Fruit fly (Drosophila melanogaster) whole organism, embryonic: Measurements from ENCODE around the gene ebd1.

Experiments used
- Ada2b ChIP-seq: fragments of 200-800 bp; sonication (Bioruptor generic); IDR thresholded peaks from 2 replicates; pipeline ENCODE4 v1.3.6; 2022; ENCODE audit warnings: missing biosample characterization, missing genetic modification characterization
- Adf1 ChIP-seq: fragments of 200-800 bp; sonication (Bioruptor generic); IDR thresholded peaks from 2 replicates; pipeline ENCODE4 v1.3.6; 2022; ENCODE audit warnings: missing biosample characterization, missing genetic modification characterization
- CG1024 ChIP-seq: fragments of 200-800 bp; sonication (Bioruptor generic); IDR thresholded peaks from 2 replicates; pipeline ENCODE4 v1.3.6; 2022; ENCODE audit warnings: missing biosample characterization, missing genetic modification characterization
- CG10321 ChIP-seq: fragments of 200-800 bp; sonication (Bioruptor generic); IDR thresholded peaks from 2 replicates; pipeline ENCODE4 v1.3.6; 2022; ENCODE audit warnings: missing biosample characterization, missing genetic modification characterization
- CG11093 ChIP-seq: fragments of 200-800 bp; sonication (Bioruptor generic); IDR thresholded peaks from 3 replicates; pipeline ENCODE4 v1.3.6; 2022; ENCODE audit warnings: missing biosample characterization, missing genetic modification characterization
- CG11696 ChIP-seq: fragments of 200-800 bp; sonication (Bioruptor generic); IDR thresholded peaks from 2 replicates; pipeline ENCODE4 v1.3.6; 2022; ENCODE audit warnings: missing biosample characterization, missing genetic modification characterization
- CG12942 ChIP-seq: fragments of 200-800 bp; sonication (Bioruptor generic); optimal IDR thresholded peaks from 3 replicates; lab custom pipeline; 2016; ENCODE audit warnings: missing biosample characterization, missing genetic modification characterization
- CG14050 ChIP-seq: fragments of 200-800 bp; sonication (Bioruptor generic); IDR thresholded peaks from 3 replicates; pipeline ENCODE4 v1.3.6; 2022; ENCODE audit warnings: missing biosample characterization, missing genetic modification characterization
- CG14860 ChIP-seq: fragments of 200-800 bp; sonication (Bioruptor generic); IDR thresholded peaks from 3 replicates; pipeline ENCODE4 v1.3.6; 2022; ENCODE audit warnings: missing biosample characterization, missing genetic modification characterization; ENCODE audit not compliant: partially characterized antibody
- CG15479 ChIP-seq: fragments of 200-800 bp; sonication (Bioruptor generic); optimal IDR thresholded peaks from 3 replicates; lab custom pipeline; 2019; ENCODE audit warnings: missing biosample characterization, mild to moderate bottlenecking, missing genetic modification characterization, moderate library complexity
- CG1602 ChIP-seq: fragments of 200-800 bp; sonication (Bioruptor generic); optimal IDR thresholded peaks from 3 replicates; lab custom pipeline; 2016; ENCODE audit warnings: missing biosample characterization, missing genetic modification characterization
- CG2199 ChIP-seq: fragments of 200-800 bp; sonication (Bioruptor generic); IDR thresholded peaks from 3 replicates; pipeline ENCODE4 v1.3.6; 2022; ENCODE audit warnings: missing biosample characterization, missing genetic modification characterization
- CG30431 ChIP-seq: fragments of 200-800 bp; sonication (Bioruptor generic); optimal IDR thresholded peaks from 2 replicates; lab custom pipeline; 2017; ENCODE audit warnings: missing biosample characterization, missing genetic modification characterization
- CG3065 ChIP-seq: fragments of 200-800 bp; sonication (Bioruptor generic); optimal IDR thresholded peaks from 2 replicates; lab custom pipeline; 2016; ENCODE audit warnings: missing biosample characterization, missing genetic modification characterization
- CG33213 ChIP-seq: fragments of 200-800 bp; sonication (Bioruptor generic); optimal IDR thresholded peaks from 3 replicates; lab custom pipeline; 2016; ENCODE audit warnings: missing biosample characterization, missing genetic modification characterization
- CG3847 ChIP-seq: fragments of 200-800 bp; sonication (Bioruptor generic); IDR thresholded peaks from 2 replicates; pipeline ENCODE4 v1.3.6; 2022; ENCODE audit warnings: missing biosample characterization, missing genetic modification characterization
- CG4617 ChIP-seq: fragments of 200-800 bp; sonication (Bioruptor generic); optimal IDR thresholded peaks from 3 replicates; lab custom pipeline; 2016; ENCODE audit warnings: missing biosample characterization, missing genetic modification characterization, borderline replicate concordance
- CG4707 ChIP-seq: fragments of 200-800 bp; sonication (Bioruptor generic); optimal IDR thresholded peaks from 2 replicates; lab custom pipeline; 2018; ENCODE audit warnings: missing biosample characterization, mild to moderate bottlenecking, missing genetic modification characterization, moderate library complexity
- CG5180 ChIP-seq: fragments of 200-800 bp; sonication (Bioruptor generic); optimal IDR thresholded peaks from 3 replicates; lab custom pipeline; 2017; ENCODE audit warnings: missing biosample characterization, missing genetic modification characterization, mild to moderate bottlenecking, moderate library complexity, missing genetic modification reagents
- CG7786 ChIP-seq: fragments of 200-800 bp; sonication (Bioruptor generic); optimal IDR thresholded peaks from 2 replicates; lab custom pipeline; 2016; ENCODE audit warnings: missing biosample characterization, missing genetic modification characterization
- CG7987 ChIP-seq: fragments of 200-800 bp; sonication (Bioruptor generic); optimal IDR thresholded peaks from 2 replicates; lab custom pipeline; 2018; ENCODE audit warnings: missing biosample characterization, mild to moderate bottlenecking, missing genetic modification characterization, moderate library complexity
- CG8359 ChIP-seq: fragments of 200-800 bp; sonication (Bioruptor generic); optimal IDR thresholded peaks from 2 replicates; lab custom pipeline; 2017; ENCODE audit warnings: missing biosample characterization, mild to moderate bottlenecking, missing genetic modification characterization, borderline replicate concordance
- CG9437 ChIP-seq: fragments of 200-800 bp; sonication (Bioruptor generic); optimal IDR thresholded peaks from 2 replicates; lab custom pipeline; 2018; ENCODE audit warnings: missing biosample characterization, mild to moderate bottlenecking, missing genetic modification characterization
- CG9817 ChIP-seq: fragments of 200-800 bp; sonication (Bioruptor generic); optimal IDR thresholded peaks from 2 replicates; lab custom pipeline; 2018; ENCODE audit warnings: missing biosample characterization, mild to moderate bottlenecking, missing genetic modification characterization, moderate library complexity
- Gug ChIP-seq: fragments of 200-800 bp; sonication (Bioruptor generic); IDR thresholded peaks from 4 replicates; pipeline ENCODE4 v1.3.6; 2022; ENCODE audit warnings: missing biosample characterization, missing genetic modification characterization
- Hr3 ChIP-seq: fragments of 200-800 bp; sonication (Bioruptor generic); optimal IDR thresholded peaks from 3 replicates; lab custom pipeline; 2016; ENCODE audit warnings: missing biosample characterization, missing genetic modification characterization
- Lpt ChIP-seq: fragments of >200 bp; optimal IDR thresholded peaks from 2 replicates; lab custom pipeline; 2018; ENCODE audit warnings: missing biosample characterization, missing genetic modification characterization
- Max ChIP-seq: fragments of 200-800 bp; sonication (Bioruptor generic); optimal IDR thresholded peaks from 2 replicates; lab custom pipeline; 2016; ENCODE audit warnings: missing biosample characterization, mild to moderate bottlenecking, missing genetic modification characterization
- Mes4 ChIP-seq: fragments of 200-800 bp; sonication (Bioruptor generic); optimal IDR thresholded peaks from 2 replicates; lab custom pipeline; 2016; ENCODE audit warnings: missing biosample characterization, missing genetic modification characterization
- Scr ChIP-seq: fragments of 200-800 bp; sonication (Bioruptor generic); IDR thresholded peaks from 2 replicates; pipeline ENCODE4 v1.3.6; 2022; ENCODE audit warnings: missing biosample characterization, missing genetic modification characterization; ENCODE audit not compliant: partially characterized antibody
- Six4 ChIP-seq: fragments of 200-800 bp; sonication (Bioruptor generic); optimal IDR thresholded peaks from 2 replicates; lab custom pipeline; 2016; ENCODE audit warnings: missing biosample characterization, missing genetic modification characterization
- Tbp ChIP-seq: fragments of >200 bp; optimal IDR thresholded peaks from 2 replicates; lab custom pipeline; 2018; ENCODE audit warnings: missing biosample characterization, missing genetic modification characterization
- ab ChIP-seq: fragments of 200-800 bp; sonication (Bioruptor generic); optimal IDR thresholded peaks from 2 replicates; lab custom pipeline; 2016; ENCODE audit warnings: missing biosample characterization, missing genetic modification characterization
- ash1 ChIP-seq: fragments of 200-800 bp; sonication (Bioruptor generic); optimal IDR thresholded peaks from 2 replicates; lab custom pipeline; 2018; ENCODE audit warnings: missing biosample characterization, mild to moderate bottlenecking, missing genetic modification characterization
- ato ChIP-seq: fragments of 200-800 bp; sonication (Bioruptor generic); IDR thresholded peaks from 2 replicates; pipeline ENCODE4 v1.3.6; 2022; ENCODE audit warnings: missing biosample characterization, missing genetic modification characterization; ENCODE audit not compliant: partially characterized antibody
- bab2 ChIP-seq: fragments of 200-800 bp; sonication (Bioruptor generic); optimal IDR thresholded peaks from 2 replicates; lab custom pipeline; 2016; ENCODE audit warnings: missing biosample characterization, missing genetic modification characterization
- bigmax ChIP-seq: fragments of 200-800 bp; sonication (Bioruptor generic); optimal IDR thresholded peaks from 2 replicates; lab custom pipeline; 2018; ENCODE audit warnings: missing biosample characterization, mild to moderate bottlenecking, missing genetic modification characterization
- dpn ChIP-seq, 2 experiments: fragments of 200-800 bp; sonication (Bioruptor generic); optimal IDR thresholded peaks; 3 replicates each; lab custom pipeline; 2016; ENCODE audit warnings: missing biosample characterization in 2 of 2, missing genetic modification characterization in 2 of 2
- dysf ChIP-seq: fragments of 200-800 bp; sonication (Bioruptor generic); IDR thresholded peaks from 3 replicates; pipeline ENCODE4 v1.3.6; 2022; ENCODE audit warnings: missing biosample characterization, missing genetic modification characterization
- fd3F ChIP-seq: fragments of 200-800 bp; sonication (Bioruptor generic); optimal IDR thresholded peaks from 2 replicates; lab custom pipeline; 2018; ENCODE audit warnings: missing biosample characterization, mild to moderate bottlenecking, missing genetic modification characterization, moderate library complexity
- grau ChIP-seq: fragments of 200-800 bp; optimal IDR thresholded peaks from 3 replicates; lab custom pipeline; 2019; ENCODE audit warnings: missing biosample characterization, mild to moderate bottlenecking, missing genetic modification characterization, moderate library complexity
- gsb ChIP-seq: fragments of 200-800 bp; sonication (Bioruptor generic); IDR thresholded peaks from 2 replicates; pipeline ENCODE4 v1.3.6; 2022; ENCODE audit warnings: missing biosample characterization, missing genetic modification characterization
- hkb ChIP-seq, 2 experiments: fragments of 200-800 bp in 1 of 2; fragments of >200 bp in 1 of 2; sonication (Bioruptor generic) in 1 of 2; IDR thresholded peaks in 1 of 2; optimal IDR thresholded peaks in 1 of 2; 2 replicates each; pipeline versions ENCODE4 v1.3.6 to Lab custom; 2017 to 2022; ENCODE audit warnings: missing biosample characterization in 1 of 2, missing genetic modification characterization in 1 of 2
- hth ChIP-seq: fragments of >200 bp; optimal IDR thresholded peaks from 2 replicates; lab custom pipeline; 2017; ENCODE audit warnings: inconsistent platforms
- maf-S ChIP-seq: fragments of 200-800 bp; sonication (Bioruptor generic); optimal IDR thresholded peaks from 2 replicates; lab custom pipeline; 2016; ENCODE audit warnings: missing biosample characterization, missing genetic modification characterization
- nerfin-1 ChIP-seq: fragments of 200-800 bp; sonication (Bioruptor generic); optimal IDR thresholded peaks from 3 replicates; lab custom pipeline; 2019; ENCODE audit warnings: missing biosample characterization, mild to moderate bottlenecking, missing genetic modification characterization, moderate library complexity
- oc ChIP-seq: fragments of 200-800 bp; sonication (Bioruptor generic); optimal IDR thresholded peaks from 2 replicates; lab custom pipeline; 2018; ENCODE audit warnings: missing biosample characterization, mild to moderate bottlenecking, missing genetic modification characterization, moderate library complexity
- tio ChIP-seq: fragments of 200-800 bp; sonication (Bioruptor generic); optimal IDR thresholded peaks from 2 replicates; lab custom pipeline; 2017; ENCODE audit warnings: missing biosample characterization, missing genetic modification characterization, inconsistent platforms
- toy ChIP-seq: fragments of 200-800 bp; sonication (Bioruptor generic); IDR thresholded peaks from 2 replicates; pipeline ENCODE4 v1.3.6; 2022; ENCODE audit warnings: missing biosample characterization, missing genetic modification characterization
- vfl ChIP-seq: fragments of 200-800 bp; sonication (Bioruptor generic); optimal IDR thresholded peaks from 2 replicates; lab custom pipeline; 2016; ENCODE audit warnings: missing biosample characterization, missing genetic modification characterization

Gene ebd1

dm6 chr3L:725527-726191 is 40.3 kb upstream of the ebd1 start (continued):
- peak; percentile 50 for TF ChIP-seq CG4617 (GFP tag; lab: Kevin White, UChicago)
- TF ChIP-seq CG1602 (GFP tag; lab: Kevin White, UChicago): peak; percentile 86
- peak; percentile 66 for TF ChIP-seq Max (GFP tag; lab: Kevin White, UChicago)
- TF ChIP-seq hth (lab: Kevin White, UChicago): no peak
- peak; percentile 80 for TF ChIP-seq Six4 (GFP tag; lab: Kevin White, UChicago)
- no peak for TF ChIP-seq Adf1 (GFP tag; lab: Robert Waterston, UW)
- 0 out of 2 replicates have a peak, but pooled peaks have one; percentile 23 for TF ChIP-seq Ada2b (GFP tag; lab: Robert Waterston, UW)
- no peak for TF ChIP-seq vfl
- peak; percentile 69 for TF ChIP-seq CG8359 (GFP tag; lab: Kevin White, UChicago)
- TF ChIP-seq CG9437 (GFP tag; lab: Kevin White, UChicago): peak; percentile 25
- TF ChIP-seq bigmax (GFP tag; lab: Kevin White, UChicago): no peak
- peak; percentile 74 for TF ChIP-seq CG7786 (GFP tag; lab: Kevin White, UChicago)
- TF ChIP-seq CG3065 (GFP tag; lab: Kevin White, UChicago): peak; percentile 96
- TF ChIP-seq CG11696 (GFP tag; lab: Robert Waterston, UW): peak; percentile 56; the same call in 1 of the 2 replicates
- peak; percentile 78 for TF ChIP-seq tio
- TF ChIP-seq hkb (optimal IDR thresholded peaks at IDR 0.05; lab: Kevin White, UChicago): no peak
- TF ChIP-seq hkb (GFP tag; IDR thresholded peaks at IDR 0.05; lab: Robert Waterston, UW): peak; percentile 80
- no peak for TF ChIP-seq fd3F (GFP tag; lab: Kevin White, UChicago)
- peak; percentile 61 for TF ChIP-seq nerfin-1 (tag; lab: Kevin White, UChicago)
- TF ChIP-seq maf-S: peak; percentile 66
- peak; percentile 21; the same call in 1 of the 2 replicates for TF ChIP-seq CG3847 (GFP tag; lab: Robert Waterston, UW)
- peak; percentile 39 for TF ChIP-seq CG7987 (GFP tag; lab: Kevin White, UChicago)
- no peak for TF ChIP-seq CG14860 (GFP tag; lab: Robert Waterston, UW)
- peak; percentile 67 for TF ChIP-seq CG12942 (GFP tag; lab: Kevin White, UChicago)
- TF ChIP-seq Lpt (GFP tag; lab: Kevin White, UChicago): no peak
- no peak for TF ChIP-seq Tbp (GFP tag; lab: Kevin White, UChicago)
- peak; percentile 68 to 76 for TF ChIP-seq dpn (GFP tag; optimal IDR thresholded peaks at IDR 0.05; lab: Kevin White, UChicago)
- peak; percentile 72 for TF ChIP-seq grau (tag; lab: Kevin White, UChicago)
- peak; percentile 90 for TF ChIP-seq Mes4 (GFP tag; lab: Kevin White, UChicago)
- peak; percentile 71; the same call in 2 of the 4 replicates for TF ChIP-seq Gug (GFP tag; lab: Robert Waterston, UW)
- TF ChIP-seq gsb (GFP tag; lab: Robert Waterston, UW): no peak
- peak; percentile 39 for TF ChIP-seq oc
- TF ChIP-seq CG5180: peak; percentile 0
- TF ChIP-seq CG30431 (GFP tag; lab: Kevin White, UChicago): peak; percentile 92
- TF ChIP-seq dysf (GFP tag; lab: Robert Waterston, UW): peak; percentile 55; the same call in 1 of the 3 replicates
- no peak for TF ChIP-seq Scr (GFP tag; lab: Robert Waterston, UW)
- TF ChIP-seq CG9817 (tag; lab: Kevin White, UChicago): no peak
- peak; percentile 14 for TF ChIP-seq ab (GFP tag; lab: Kevin White, UChicago)
- peak; percentile 59 for TF ChIP-seq CG33213 (GFP tag; lab: Kevin White, UChicago)
- TF ChIP-seq ash1: no peak
- TF ChIP-seq CG2199 (GFP tag; lab: Robert Waterston, UW): peak; percentile 78; the same call in 2 of the 3 replicates
- TF ChIP-seq CG1024: peak; percentile 77
- TF ChIP-seq CG11093: peak; percentile 66; the same call in 2 of the 3 replicates
- TF ChIP-seq bab2 (GFP tag; lab: Kevin White, UChicago): peak; percentile 82
- no peak for TF ChIP-seq CG10321 (GFP tag; lab: Robert Waterston, UW)
- TF ChIP-seq CG15479 (GFP tag; lab: Kevin White, UChicago): no peak
- TF ChIP-seq CG14050 (GFP tag; lab: Robert Waterston, UW): no peak
- peak; percentile 72 for TF ChIP-seq Hr3 (GFP tag; lab: Kevin White, UChicago)
- TF ChIP-seq CG4707 (GFP tag; lab: Kevin White, UChicago): peak; percentile 50
- TF ChIP-seq ato (GFP tag; lab: Robert Waterston, UW): no peak
- TF ChIP-seq toy (GFP tag; lab: Robert Waterston, UW): no peak
